Fruit fly (Drosophila melanogaster) whole organism, embryonic: ENCODE measurements around the gene CG33111.

Source experiments
- Aef1 ChIP-seq: fragments of 200-800 bp; sonication (Bioruptor generic); IDR thresholded peaks from 3 replicates; pipeline ENCODE4 v1.3.6; 2022; ENCODE audit warnings: missing biosample characterization, missing genetic modification characterization
- CG10959 ChIP-seq: fragments of 200-800 bp; sonication (Bioruptor generic); IDR thresholded peaks from 2 replicates; pipeline ENCODE4 v1.3.6; 2022; ENCODE audit warnings: missing biosample characterization, missing genetic modification characterization
- CG11247 ChIP-seq: fragments of 200-800 bp; sonication (Bioruptor generic); IDR thresholded peaks from 2 replicates; pipeline ENCODE4 v1.3.6; 2022; ENCODE audit warnings: missing biosample characterization, missing genetic modification characterization
- CG1233 ChIP-seq: fragments of 200-800 bp; sonication (Bioruptor generic); optimal IDR thresholded peaks from 4 replicates; lab custom pipeline; 2018; ENCODE audit warnings: missing biosample characterization, mild to moderate bottlenecking, missing genetic modification characterization
- CG13296 ChIP-seq: fragments of 200-800 bp; sonication (Bioruptor generic); optimal IDR thresholded peaks from 3 replicates; lab custom pipeline; 2018; ENCODE audit warnings: missing biosample characterization, mild to moderate bottlenecking, missing genetic modification characterization
- CG14441 ChIP-seq: fragments of 200-800 bp; sonication (Bioruptor generic); IDR thresholded peaks from 2 replicates; pipeline ENCODE4 v1.3.6; 2022; ENCODE audit warnings: missing biosample characterization, missing genetic modification characterization
- CG14667 ChIP-seq: fragments of 200-800 bp; sonication (Bioruptor generic); IDR thresholded peaks from 2 replicates; pipeline ENCODE4 v1.3.6; 2022; ENCODE audit warnings: missing biosample characterization, missing genetic modification characterization
- CG15514 ChIP-seq: fragments of 200-800 bp; sonication (Bioruptor generic); optimal IDR thresholded peaks from 3 replicates; lab custom pipeline; 2017; ENCODE audit warnings: missing biosample characterization, missing genetic modification characterization, mild to moderate bottlenecking, moderate library complexity, missing genetic modification reagents
- CG17802 ChIP-seq: fragments of 200-800 bp; sonication (Bioruptor generic); optimal IDR thresholded peaks from 2 replicates; lab custom pipeline; 2018; ENCODE audit warnings: missing biosample characterization, mild to moderate bottlenecking, missing genetic modification characterization, moderate library complexity
- CG18262 ChIP-seq: fragments of 200-800 bp; optimal IDR thresholded peaks from 3 replicates; lab custom pipeline; 2019; ENCODE audit warnings: missing biosample characterization, mild to moderate bottlenecking, missing genetic modification characterization, moderate library complexity
- CG2116 ChIP-seq: fragments of 200-800 bp; sonication (Bioruptor generic); optimal IDR thresholded peaks from 3 replicates; lab custom pipeline; 2018; ENCODE audit warnings: missing biosample characterization, mild to moderate bottlenecking, missing genetic modification characterization
- CG2129 ChIP-seq: fragments of 200-800 bp; sonication (Bioruptor generic); IDR thresholded peaks from 2 replicates; pipeline ENCODE4 v1.3.6; 2022; ENCODE audit warnings: missing biosample characterization, missing genetic modification characterization; ENCODE audit not compliant: partially characterized antibody
- CG2889 ChIP-seq: fragments of 200-800 bp; sonication (Bioruptor generic); IDR thresholded peaks from 3 replicates; pipeline ENCODE4 v1.3.6; 2022; ENCODE audit warnings: missing biosample characterization, missing genetic modification characterization
- CG30020 ChIP-seq: fragments of 200-800 bp; optimal IDR thresholded peaks from 2 replicates; lab custom pipeline; 2019; ENCODE audit warnings: missing biosample characterization, mild to moderate bottlenecking, missing genetic modification characterization, moderate library complexity
- CG4404 ChIP-seq: fragments of 200-800 bp; sonication (Bioruptor generic); IDR thresholded peaks from 2 replicates; pipeline ENCODE4 v1.3.6; 2022; ENCODE audit warnings: missing biosample characterization, missing genetic modification characterization
- CG4854 ChIP-seq: fragments of 200-800 bp; sonication (Bioruptor generic); optimal IDR thresholded peaks from 2 replicates; lab custom pipeline; 2016; ENCODE audit warnings: missing biosample characterization, missing genetic modification characterization, inconsistent platforms
- CG5180 ChIP-seq: fragments of 200-800 bp; sonication (Bioruptor generic); optimal IDR thresholded peaks from 3 replicates; lab custom pipeline; 2017; ENCODE audit warnings: missing biosample characterization, missing genetic modification characterization, mild to moderate bottlenecking, moderate library complexity, missing genetic modification reagents
- CG5245 ChIP-seq: fragments of 200-800 bp; sonication (Bioruptor generic); optimal IDR thresholded peaks from 3 replicates; lab custom pipeline; 2016; ENCODE audit warnings: missing biosample characterization, missing genetic modification characterization
- CG6654 ChIP-seq: fragments of 200-800 bp; sonication (Bioruptor generic); optimal IDR thresholded peaks from 2 replicates; lab custom pipeline; 2017; ENCODE audit warnings: missing biosample characterization, mild to moderate bottlenecking, missing genetic modification characterization
- CG6765 ChIP-seq: fragments of 200-800 bp; sonication (Bioruptor generic); optimal IDR thresholded peaks from 3 replicates; lab custom pipeline; 2017; ENCODE audit warnings: missing biosample characterization, mild to moderate bottlenecking, missing genetic modification characterization
- CG7357 ChIP-seq: fragments of 200-800 bp; sonication (Bioruptor generic); IDR thresholded peaks from 3 replicates; pipeline ENCODE4 v1.3.6; 2022; ENCODE audit warnings: missing biosample characterization, missing genetic modification characterization
- CG7745 ChIP-seq: fragments of 200-800 bp; sonication (Bioruptor generic); optimal IDR thresholded peaks from 2 replicates; lab custom pipeline; 2018; ENCODE audit warnings: missing biosample characterization, mild to moderate bottlenecking, missing genetic modification characterization, moderate library complexity
- CG7987 ChIP-seq: fragments of 200-800 bp; sonication (Bioruptor generic); optimal IDR thresholded peaks from 2 replicates; lab custom pipeline; 2018; ENCODE audit warnings: missing biosample characterization, mild to moderate bottlenecking, missing genetic modification characterization, moderate library complexity
- CG8089 ChIP-seq: fragments of 200-800 bp; sonication (Bioruptor generic); optimal IDR thresholded peaks from 3 replicates; lab custom pipeline; 2016; ENCODE audit warnings: missing biosample characterization, missing genetic modification characterization
- Chrac-16 ChIP-seq: fragments of 200-800 bp; sonication (Bioruptor generic); optimal IDR thresholded peaks from 3 replicates; lab custom pipeline; 2016; ENCODE audit warnings: missing biosample characterization, missing genetic modification characterization
- D ChIP-seq, 2 experiments: fragments of 200-800 bp in 1 of 2; fragments of >200 bp in 1 of 2; sonication (Bioruptor generic) in 1 of 2; optimal IDR thresholded peaks; 2 replicates in 1 of 2; 3 replicates in 1 of 2; lab custom pipeline; 2017; ENCODE audit warnings: mild to moderate bottlenecking in 1 of 2, missing biosample characterization in 1 of 2, missing genetic modification characterization in 1 of 2, missing genetic modification reagents in 1 of 2
- Dbx ChIP-seq: fragments of 200-800 bp; sonication (Bioruptor generic); IDR thresholded peaks from 3 replicates; pipeline ENCODE4 v1.3.6; 2022; ENCODE audit warnings: missing biosample characterization, missing genetic modification characterization
- Dip3 ChIP-seq: fragments of 200-800 bp; sonication (Bioruptor generic); optimal IDR thresholded peaks from 3 replicates; lab custom pipeline; 2016; ENCODE audit warnings: missing biosample characterization, missing genetic modification characterization
- Fer2 ChIP-seq: fragments of 200-800 bp; sonication (Bioruptor generic); optimal IDR thresholded peaks from 2 replicates; lab custom pipeline; 2018; ENCODE audit warnings: missing biosample characterization, mild to moderate bottlenecking, missing genetic modification characterization, moderate library complexity
- Hand ChIP-seq: fragments of 200-800 bp; sonication (Bioruptor generic); optimal IDR thresholded peaks from 2 replicates; lab custom pipeline; 2017; ENCODE audit warnings: mild to moderate bottlenecking, missing biosample characterization, missing genetic modification reagents, missing genetic modification characterization
- Mad ChIP-seq: fragments of 200-800 bp; sonication (Bioruptor generic); optimal IDR thresholded peaks from 2 replicates; lab custom pipeline; 2016; ENCODE audit warnings: missing biosample characterization, missing genetic modification characterization
- Neu2 ChIP-seq: fragments of 200-800 bp; sonication (Bioruptor generic); optimal IDR thresholded peaks from 3 replicates; lab custom pipeline; 2016; ENCODE audit warnings: missing biosample characterization, missing genetic modification characterization, borderline replicate concordance
- bowl ChIP-seq: fragments of 200-800 bp; sonication (Bioruptor generic); IDR thresholded peaks from 2 replicates; pipeline ENCODE4 v1.3.6; 2022; ENCODE audit warnings: missing biosample characterization, missing genetic modification characterization
- ci ChIP-seq: fragments of 200-800 bp; sonication (Bioruptor generic); IDR thresholded peaks from 3 replicates; pipeline ENCODE4 v1.3.6; 2022; ENCODE audit warnings: missing biosample characterization, missing genetic modification characterization
- dmrt99B ChIP-seq: fragments of 200-800 bp; sonication (Bioruptor generic); optimal IDR thresholded peaks from 2 replicates; lab custom pipeline; 2018; ENCODE audit warnings: missing biosample characterization, mild to moderate bottlenecking, missing genetic modification characterization, moderate library complexity
- fru ChIP-seq: fragments of >200 bp; optimal IDR thresholded peaks from 2 replicates; lab custom pipeline; 2017
- gem ChIP-seq: fragments of 200-800 bp; sonication (Bioruptor generic); optimal IDR thresholded peaks from 2 replicates; lab custom pipeline; 2019; ENCODE audit warnings: missing biosample characterization, mild to moderate bottlenecking, missing genetic modification characterization, moderate library complexity
- hb ChIP-seq: fragments of 200-800 bp; sonication (Bioruptor generic); IDR thresholded peaks from 3 replicates; pipeline ENCODE4 v1.3.6; 2022; ENCODE audit warnings: missing biosample characterization, missing genetic modification characterization; ENCODE audit not compliant: partially characterized antibody
- pzg ChIP-seq: fragments of 200-800 bp; sonication (Bioruptor generic); optimal IDR thresholded peaks from 3 replicates; lab custom pipeline; 2018; ENCODE audit warnings: missing biosample characterization, mild to moderate bottlenecking, missing genetic modification characterization, moderate library complexity
- schlank ChIP-seq: fragments of 200-800 bp; sonication (Bioruptor generic); optimal IDR thresholded peaks from 2 replicates; lab custom pipeline; 2018; ENCODE audit warnings: missing biosample characterization, mild to moderate bottlenecking, missing genetic modification characterization
- sens ChIP-seq: fragments of 200-800 bp; sonication (Bioruptor generic); peaks from one replicate; lab custom pipeline; 2016; ENCODE audit warnings: missing biosample characterization, missing genetic modification characterization
- shn ChIP-seq: fragments of 200-800 bp; sonication (Bioruptor generic); optimal IDR thresholded peaks from 3 replicates; lab custom pipeline; 2016; ENCODE audit warnings: missing biosample characterization, missing genetic modification characterization
- stc ChIP-seq: fragments of 200-800 bp; sonication (Bioruptor generic); IDR thresholded peaks from 2 replicates; pipeline ENCODE4 v1.3.6; 2022; ENCODE audit warnings: missing biosample characterization, missing genetic modification characterization
- trem ChIP-seq: fragments of 200-800 bp; optimal IDR thresholded peaks from 3 replicates; lab custom pipeline; 2019; ENCODE audit warnings: missing biosample characterization, mild to moderate bottlenecking, missing genetic modification characterization, moderate library complexity
- zen2 ChIP-seq: fragments of 200-800 bp; sonication (Bioruptor generic); IDR thresholded peaks from 3 replicates; pipeline ENCODE4 v1.3.6; 2022; ENCODE audit warnings: missing biosample characterization, missing genetic modification characterization; ENCODE audit not compliant: partially characterized antibody
- zf30C ChIP-seq: fragments of 200-800 bp; sonication (Bioruptor generic); optimal IDR thresholded peaks from 3 replicates; lab custom pipeline; 2018; ENCODE audit warnings: missing biosample characterization, mild to moderate bottlenecking, missing genetic modification characterization

CG33111 gene

DNA sequence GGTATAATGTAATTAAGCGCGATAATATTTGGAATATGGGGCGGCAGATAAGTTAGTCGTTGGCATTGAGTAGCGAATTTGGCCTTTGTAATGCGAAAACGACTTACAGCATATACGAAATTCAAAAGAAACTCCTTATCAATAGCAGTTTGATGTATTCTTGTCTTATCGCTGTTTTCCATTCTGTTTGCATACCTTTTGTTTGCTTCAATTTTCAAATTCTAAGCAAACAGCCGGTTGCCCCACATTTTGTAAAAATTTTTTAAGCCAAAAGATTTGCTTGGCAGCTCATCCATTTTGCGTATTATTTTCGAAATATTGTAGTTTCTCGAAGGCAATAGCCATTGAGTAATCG lies 35.7 kb downstream of the CG33111 start (continued):
- TF ChIP-seq ci (GFP tag; lab: Robert Waterston, UW) (no peak), Mad (no peak), pzg (GFP tag; lab: Kevin White, UChicago) (no peak), CG30020 (tag; lab: Kevin White, UChicago) (no peak)

dm6 chr3R:23782456-23783402 lies 36.3 kb downstream of the CG33111 start:
- peak; percentile 67 for TF ChIP-seq CG5180 (GFP tag; lab: Kevin White, UChicago)
- peak; percentile 92 for TF ChIP-seq dmrt99B (tag; lab: Kevin White, UChicago)
- peak; percentile 73 for TF ChIP-seq CG14441 (GFP tag; lab: Robert Waterston, UW)
- TF ChIP-seq CG5245 (GFP tag; lab: Kevin White, UChicago): peak; percentile 81
- TF ChIP-seq CG14667 (GFP tag; lab: Robert Waterston, UW): peak; percentile 80
- TF ChIP-seq CG7745 (tag; lab: Kevin White, UChicago): peak; percentile 62
- peak; percentile 74 for TF ChIP-seq schlank (tag; lab: Kevin White, UChicago)
- TF ChIP-seq shn (GFP tag; lab: Kevin White, UChicago): peak; percentile 54
- TF ChIP-seq CG4854 (GFP tag; lab: Kevin White, UChicago): peak; percentile 63
- TF ChIP-seq zf30C: peak; percentile 100
- TF ChIP-seq bowl: no peak
- peak; percentile 99 for TF ChIP-seq sens (GFP tag; lab: Kevin White, UChicago)
- no peak for TF ChIP-seq CG2129
- TF ChIP-seq CG6765 (GFP tag; lab: Kevin White, UChicago): peak; percentile 78
- peak; percentile 94 for TF ChIP-seq trem (tag; lab: Kevin White, UChicago)
- TF ChIP-seq Chrac-16: peak; percentile 88
- peak; percentile 97 for TF ChIP-seq CG18262 (tag; lab: Kevin White, UChicago)
- peak; percentile 65 for TF ChIP-seq CG6654 (GFP tag; lab: Kevin White, UChicago)
- TF ChIP-seq Neu2 (GFP tag; lab: Kevin White, UChicago): peak; percentile 26
- peak; percentile 67; the same call in 2 of the 3 replicates for TF ChIP-seq CG2889 (GFP tag; lab: Robert Waterston, UW)
- peak; percentile 88 for TF ChIP-seq CG7987 (GFP tag; lab: Kevin White, UChicago)
- no peak for TF ChIP-seq zen2
- peak; percentile 76 for TF ChIP-seq CG13296 (GFP tag; lab: Kevin White, UChicago)
- TF ChIP-seq CG2116: peak; percentile 49
- TF ChIP-seq CG1233 (GFP tag; lab: Kevin White, UChicago): peak; percentile 85
- no peak for TF ChIP-seq hb (GFP tag; lab: Robert Waterston, UW)
- peak; percentile 63 for TF ChIP-seq CG11247 (GFP tag; lab: Robert Waterston, UW)
- TF ChIP-seq CG8089 (GFP tag; lab: Kevin White, UChicago): peak; percentile 87
- peak; percentile 66; the same call in 1 of the 3 replicates for TF ChIP-seq Dbx (GFP tag; lab: Robert Waterston, UW)
- TF ChIP-seq Fer2 (tag; lab: Kevin White, UChicago): no peak
- TF ChIP-seq CG10959 (GFP tag; lab: Robert Waterston, UW): peak; percentile 94
- TF ChIP-seq fru (lab: Kevin White, UChicago): no peak
- peak; percentile 74 for TF ChIP-seq CG15514 (GFP tag; lab: Kevin White, UChicago)
- peak; percentile 77 for TF ChIP-seq stc (GFP tag; lab: Robert Waterston, UW)
- TF ChIP-seq CG4404 (GFP tag; lab: Robert Waterston, UW): peak; percentile 93
- TF ChIP-seq Dip3 (GFP tag; lab: Kevin White, UChicago): peak; percentile 19
- peak; percentile 51 for TF ChIP-seq D (optimal IDR thresholded peaks at IDR 0.05; lab: Kevin White, UChicago)
- TF ChIP-seq D (GFP tag; optimal IDR thresholded peaks at IDR 0.05; lab: Kevin White, UChicago): peak; percentile 96
- peak; percentile 32; the same call in 1 of the 3 replicates for TF ChIP-seq Aef1 (GFP tag; lab: Robert Waterston, UW)
- TF ChIP-seq gem (tag; lab: Kevin White, UChicago): peak; percentile 95
- TF ChIP-seq CG7357 (GFP tag; lab: Robert Waterston, UW): peak; percentile 83
- TF ChIP-seq CG17802: peak; percentile 77
- no peak for TF ChIP-seq Hand (GFP tag; lab: Kevin White, UChicago)
